Fruit fly (Drosophila melanogaster) whole organism, embryonic: ENCODE results near the gene CG32448.

Source experiments
- Asciz ChIP-seq: fragments of 200-800 bp; sonication (Bioruptor generic); optimal IDR thresholded peaks from 2 replicates; lab custom pipeline; 2017; ENCODE audit warnings: missing biosample characterization, mild to moderate bottlenecking, missing genetic modification characterization, missing genetic modification reagents
- B-H2 ChIP-seq: fragments of 200-800 bp; sonication (Bioruptor generic); optimal IDR thresholded peaks from 2 replicates; lab custom pipeline; 2018; ENCODE audit warnings: missing biosample characterization, mild to moderate bottlenecking, missing genetic modification characterization
- C15 ChIP-seq: fragments of 200-800 bp; sonication (Bioruptor generic); IDR thresholded peaks from 3 replicates; pipeline ENCODE4 v1.3.6; 2022; ENCODE audit warnings: missing biosample characterization, missing genetic modification characterization
- CG10267 ChIP-seq: fragments of 200-800 bp; sonication (Bioruptor generic); optimal IDR thresholded peaks from 2 replicates; lab custom pipeline; 2018; ENCODE audit warnings: missing biosample characterization, mild to moderate bottlenecking, missing genetic modification characterization, moderate library complexity
- CG10366 ChIP-seq: fragments of 200-800 bp; sonication (Bioruptor generic); IDR thresholded peaks from 2 replicates; pipeline ENCODE4 v1.3.6; 2022; ENCODE audit warnings: missing biosample characterization, missing genetic modification characterization
- CG12219 ChIP-seq: fragments of 200-800 bp; sonication (Bioruptor generic); optimal IDR thresholded peaks from 3 replicates; lab custom pipeline; 2018; ENCODE audit warnings: missing biosample characterization, mild to moderate bottlenecking, missing genetic modification characterization
- CG13424 ChIP-seq: fragments of 200-800 bp; sonication (Bioruptor generic); optimal IDR thresholded peaks from 2 replicates; lab custom pipeline; 2019; ENCODE audit warnings: missing biosample characterization, mild to moderate bottlenecking, missing genetic modification characterization, moderate library complexity
- CG14050 ChIP-seq: fragments of 200-800 bp; sonication (Bioruptor generic); IDR thresholded peaks from 3 replicates; pipeline ENCODE4 v1.3.6; 2022; ENCODE audit warnings: missing biosample characterization, missing genetic modification characterization
- CG15011 ChIP-seq: fragments of 200-800 bp; sonication (Bioruptor generic); optimal IDR thresholded peaks from 3 replicates; lab custom pipeline; 2018; ENCODE audit warnings: missing biosample characterization, mild to moderate bottlenecking, missing genetic modification characterization
- CG17328 ChIP-seq: fragments of 200-800 bp; sonication (Bioruptor generic); IDR thresholded peaks from 2 replicates; pipeline ENCODE4 v1.3.6; 2022; ENCODE audit warnings: missing biosample characterization, missing genetic modification characterization
- CG17361 ChIP-seq: fragments of 200-800 bp; sonication (Bioruptor generic); IDR thresholded peaks from 3 replicates; pipeline ENCODE4 v1.3.6; 2022; ENCODE audit warnings: missing biosample characterization, missing genetic modification characterization
- CG17829 ChIP-seq: fragments of 200-800 bp; optimal IDR thresholded peaks from 2 replicates; lab custom pipeline; 2019; ENCODE audit warnings: missing biosample characterization, mild to moderate bottlenecking, missing genetic modification characterization, moderate library complexity
- CG18262 ChIP-seq: fragments of 200-800 bp; optimal IDR thresholded peaks from 3 replicates; lab custom pipeline; 2019; ENCODE audit warnings: missing biosample characterization, mild to moderate bottlenecking, missing genetic modification characterization, moderate library complexity
- CG2202 ChIP-seq: fragments of 200-800 bp; sonication (Bioruptor generic); optimal IDR thresholded peaks from 2 replicates; lab custom pipeline; 2018; ENCODE audit warnings: missing biosample characterization, mild to moderate bottlenecking, missing genetic modification characterization
- CG2678 ChIP-seq: fragments of 200-800 bp; sonication (Bioruptor generic); optimal IDR thresholded peaks from 3 replicates; lab custom pipeline; 2019; ENCODE audit warnings: missing biosample characterization, mild to moderate bottlenecking, missing genetic modification characterization, moderate library complexity
- CG2875 ChIP-seq: fragments of 200-800 bp; sonication (Bioruptor generic); optimal IDR thresholded peaks from 2 replicates; lab custom pipeline; 2017; ENCODE audit warnings: missing biosample characterization, mild to moderate bottlenecking, missing genetic modification characterization, missing genetic modification reagents
- CG30020 ChIP-seq: fragments of 200-800 bp; optimal IDR thresholded peaks from 2 replicates; lab custom pipeline; 2019; ENCODE audit warnings: missing biosample characterization, mild to moderate bottlenecking, missing genetic modification characterization, moderate library complexity
- CG30403 ChIP-seq: fragments of 200-800 bp; sonication (Bioruptor generic); optimal IDR thresholded peaks from 3 replicates; lab custom pipeline; 2016; ENCODE audit warnings: missing biosample characterization, missing genetic modification characterization
- CG33213 ChIP-seq: fragments of 200-800 bp; sonication (Bioruptor generic); optimal IDR thresholded peaks from 3 replicates; lab custom pipeline; 2016; ENCODE audit warnings: missing biosample characterization, missing genetic modification characterization
- CG4328 ChIP-seq: fragments of 200-800 bp; sonication (Bioruptor generic); optimal IDR thresholded peaks from 3 replicates; lab custom pipeline; 2017; ENCODE audit warnings: missing biosample characterization, missing genetic modification reagents, missing genetic modification characterization
- CG6765 ChIP-seq: fragments of 200-800 bp; sonication (Bioruptor generic); optimal IDR thresholded peaks from 3 replicates; lab custom pipeline; 2017; ENCODE audit warnings: missing biosample characterization, mild to moderate bottlenecking, missing genetic modification characterization
- CG6813 ChIP-seq: fragments of 200-800 bp; sonication (Bioruptor generic); optimal IDR thresholded peaks from 2 replicates; lab custom pipeline; 2017; ENCODE audit warnings: missing biosample characterization, missing genetic modification characterization, mild to moderate bottlenecking, moderate library complexity, missing genetic modification reagents
- CG7357 ChIP-seq: fragments of 200-800 bp; sonication (Bioruptor generic); IDR thresholded peaks from 3 replicates; pipeline ENCODE4 v1.3.6; 2022; ENCODE audit warnings: missing biosample characterization, missing genetic modification characterization
- CG8089 ChIP-seq: fragments of 200-800 bp; sonication (Bioruptor generic); optimal IDR thresholded peaks from 3 replicates; lab custom pipeline; 2016; ENCODE audit warnings: missing biosample characterization, missing genetic modification characterization
- CG8281 ChIP-seq: fragments of 200-800 bp; sonication (Bioruptor generic); optimal IDR thresholded peaks from 2 replicates; lab custom pipeline; 2018; ENCODE audit warnings: missing biosample characterization, mild to moderate bottlenecking, missing genetic modification characterization, moderate library complexity
- CG9437 ChIP-seq: fragments of 200-800 bp; sonication (Bioruptor generic); optimal IDR thresholded peaks from 2 replicates; lab custom pipeline; 2018; ENCODE audit warnings: missing biosample characterization, mild to moderate bottlenecking, missing genetic modification characterization
- Deaf1 ChIP-seq: fragments of 200-800 bp; optimal IDR thresholded peaks from 3 replicates; lab custom pipeline; 2019; ENCODE audit warnings: missing biosample characterization, mild to moderate bottlenecking, missing genetic modification characterization, moderate library complexity
- Gug ChIP-seq: fragments of 200-800 bp; sonication (Bioruptor generic); IDR thresholded peaks from 4 replicates; pipeline ENCODE4 v1.3.6; 2022; ENCODE audit warnings: missing biosample characterization, missing genetic modification characterization
- Jarid2 ChIP-seq: fragments of 200-800 bp; sonication (Bioruptor generic); optimal IDR thresholded peaks from 3 replicates; lab custom pipeline; 2017; ENCODE audit warnings: mild to moderate bottlenecking, missing biosample characterization, missing genetic modification reagents, missing genetic modification characterization
- Nf-YB ChIP-seq: fragments of 200-800 bp; sonication (Bioruptor generic); optimal IDR thresholded peaks from 3 replicates; lab custom pipeline; 2019; ENCODE audit warnings: missing biosample characterization, mild to moderate bottlenecking, missing genetic modification characterization, moderate library complexity
- Oli ChIP-seq: fragments of 200-800 bp; sonication (Bioruptor generic); optimal IDR thresholded peaks from 2 replicates; lab custom pipeline; 2018; ENCODE audit warnings: missing biosample characterization, mild to moderate bottlenecking, missing genetic modification characterization, moderate library complexity
- Six4 ChIP-seq: fragments of 200-800 bp; sonication (Bioruptor generic); optimal IDR thresholded peaks from 2 replicates; lab custom pipeline; 2016; ENCODE audit warnings: missing biosample characterization, missing genetic modification characterization
- Xbp1 ChIP-seq: fragments of 200-800 bp; sonication (Bioruptor generic); optimal IDR thresholded peaks from 3 replicates; lab custom pipeline; 2016; ENCODE audit warnings: missing biosample characterization, mild to moderate bottlenecking, missing genetic modification characterization
- croc ChIP-seq: fragments of 200-800 bp; sonication (Bioruptor generic); conservative IDR thresholded peaks from 3 replicates; pipeline ENCODE4 v1.3.6; 2022; ENCODE audit warnings: missing biosample characterization, missing genetic modification characterization
- cwo ChIP-seq: fragments of 200-800 bp; sonication (Bioruptor generic); optimal IDR thresholded peaks from 3 replicates; lab custom pipeline; 2017; ENCODE audit warnings: missing biosample characterization, missing genetic modification characterization, mild to moderate bottlenecking, moderate library complexity, missing genetic modification reagents
- ewg ChIP-seq: fragments of 200-800 bp; sonication (Bioruptor generic); optimal IDR thresholded peaks from 3 replicates; lab custom pipeline; 2017; ENCODE audit warnings: mild to moderate bottlenecking, missing biosample characterization, missing genetic modification reagents, missing genetic modification characterization
- gcm2 ChIP-seq: fragments of 200-800 bp; sonication (Bioruptor generic); optimal IDR thresholded peaks from 2 replicates; lab custom pipeline; 2016; ENCODE audit warnings: missing biosample characterization, missing genetic modification characterization
- gro ChIP-seq: fragments of 200-800 bp; sonication (Bioruptor generic); optimal IDR thresholded peaks from 2 replicates; lab custom pipeline; 2016; ENCODE audit warnings: missing biosample characterization, missing genetic modification characterization
- insv ChIP-seq, 2 experiments: fragments of 200-800 bp; sonication (Bioruptor generic); optimal IDR thresholded peaks; 3 replicates each; lab custom pipeline; 2016 to 2018; ENCODE audit warnings: missing biosample characterization in 2 of 2, missing genetic modification characterization in 2 of 2
- nerfin-1 ChIP-seq: fragments of 200-800 bp; sonication (Bioruptor generic); optimal IDR thresholded peaks from 3 replicates; lab custom pipeline; 2019; ENCODE audit warnings: missing biosample characterization, mild to moderate bottlenecking, missing genetic modification characterization, moderate library complexity
- pan ChIP-seq, 4 experiments: fragments of >200 bp in 3 of 4; fragments of 200-800 bp in 1 of 4; sonication (Bioruptor generic) in 1 of 4; optimal IDR thresholded peaks in 3 of 4; IDR thresholded peaks in 1 of 4; 2 replicates each; pipeline versions ENCODE4 v1.3.6 to Lab custom; 2017 to 2022; ENCODE audit warnings: missing biosample characterization in 2 of 4, missing genetic modification characterization in 2 of 4, mixed read lengths in 1 of 4
- peb ChIP-seq: fragments of 200-800 bp; sonication (Bioruptor generic); IDR thresholded peaks from 2 replicates; pipeline ENCODE4 v1.3.6; 2022; ENCODE audit warnings: missing biosample characterization, missing genetic modification characterization
- pita ChIP-seq: fragments of 200-800 bp; sonication (Bioruptor generic); optimal IDR thresholded peaks from 2 replicates; lab custom pipeline; 2017; ENCODE audit warnings: missing biosample characterization, mild to moderate bottlenecking, missing genetic modification characterization
- prd ChIP-seq, 3 experiments: fragments of >200 bp in 2 of 3; fragments of 200-800 bp in 1 of 3; sonication (Bioruptor generic) in 1 of 3; optimal IDR thresholded peaks in 2 of 3; IDR thresholded peaks in 1 of 3; 2 replicates in 2 of 3; 3 replicates in 1 of 3; pipeline versions ENCODE4 v1.3.6 to Lab custom; 2017 to 2022; ENCODE audit warnings: missing biosample characterization in 1 of 3, missing genetic modification characterization in 1 of 3
- tin ChIP-seq: fragments of 200-800 bp; sonication (Bioruptor generic); optimal IDR thresholded peaks from 3 replicates; lab custom pipeline; 2016; ENCODE audit warnings: missing biosample characterization, missing genetic modification characterization
- trem ChIP-seq: fragments of 200-800 bp; optimal IDR thresholded peaks from 3 replicates; lab custom pipeline; 2019; ENCODE audit warnings: missing biosample characterization, mild to moderate bottlenecking, missing genetic modification characterization, moderate library complexity
- twi ChIP-seq: fragments of 200-800 bp; optimal IDR thresholded peaks from 2 replicates; lab custom pipeline; 2019; ENCODE audit warnings: missing biosample characterization, mild to moderate bottlenecking, missing genetic modification characterization, moderate library complexity
- zen2 ChIP-seq: fragments of 200-800 bp; sonication (Bioruptor generic); IDR thresholded peaks from 3 replicates; pipeline ENCODE4 v1.3.6; 2022; ENCODE audit warnings: missing biosample characterization, missing genetic modification characterization; ENCODE audit not compliant: partially characterized antibody

The CG32448 gene

dm6 chr3L:21808003-21808530 lies 20.2 kb downstream of the CG32448 start (continued):
- TF ChIP-seq Oli (tag; lab: Kevin White, UChicago) (peak; percentile 70), Asciz (peak; percentile 64), croc (peak; percentile 35; the same call in 1 of the 3 replicates), prd (optimal IDR thresholded peaks at IDR 0.05; lab: Kevin White, UChicago) (no peak), prd (GFP tag; IDR thresholded peaks at IDR 0.05; lab: Robert Waterston, UW) (peak; percentile 78), CG6813 (peak; percentile 2), CG7357 (GFP tag; lab: Robert Waterston, UW) (peak; percentile 24; the same call in 1 of the 3 replicates), pita (GFP tag; lab: Kevin White, UChicago) (no peak), Six4 (peak; percentile 66), CG9437 (GFP tag; lab: Kevin White, UChicago) (peak; percentile 46), gcm2 (GFP tag; lab: Kevin White, UChicago) (no peak), CG2202 (tag; lab: Kevin White, UChicago) (peak; percentile 52), CG30403 (GFP tag; lab: Kevin White, UChicago) (peak; percentile 52), CG2678 (tag; lab: Kevin White, UChicago) (no peak), CG18262 (tag; lab: Kevin White, UChicago) (peak; percentile 84), trem (tag; lab: Kevin White, UChicago) (peak; percentile 71), CG2875 (GFP tag; lab: Kevin White, UChicago) (peak; percentile 43), CG14050 (GFP tag; lab: Robert Waterston, UW) (peak; percentile 61), Gug (GFP tag; lab: Robert Waterston, UW) (peak; percentile 35; the same call in 1 of the 4 replicates), insv (GFP tag; optimal IDR thresholded peaks at IDR 0.05; lab: Kevin White, UChicago) (peak in 1 of 2 experiments; percentile 31), CG6765 (GFP tag; lab: Kevin White, UChicago) (peak; percentile 7), CG30020 (tag; lab: Kevin White, UChicago) (no peak), CG8089 (GFP tag; lab: Kevin White, UChicago) (no peak), CG17361 (GFP tag; lab: Robert Waterston, UW) (peak; percentile 82), Deaf1 (tag; lab: Kevin White, UChicago) (peak; percentile 86), twi (tag; lab: Kevin White, UChicago) (peak; percentile 13), CG33213 (GFP tag; lab: Kevin White, UChicago) (no peak), gro (GFP tag; lab: Kevin White, UChicago) (no peak), cwo (GFP tag; lab: Kevin White, UChicago) (no peak), CG4328 (GFP tag; lab: Kevin White, UChicago) (peak; percentile 9), nerfin-1 (tag; lab: Kevin White, UChicago) (no peak), CG10366 (peak; percentile 73), B-H2 (GFP tag; lab: Kevin White, UChicago) (no peak), CG17328 (GFP tag; lab: Robert Waterston, UW) (peak; percentile 72; the same call in 1 of the 2 replicates), peb (GFP tag; lab: Robert Waterston, UW) (0 out of 2 replicates have a peak, but pooled peaks have one; percentile 44), tin (GFP tag; lab: Kevin White, UChicago) (peak; percentile 62), Jarid2 (peak; percentile 56), Xbp1 (GFP tag; lab: Kevin White, UChicago) (peak; percentile 67), zen2 (GFP tag; lab: Robert Waterston, UW) (no peak), pan (optimal IDR thresholded peaks at IDR 0.05; lab: Kevin White, UChicago) (no peak), pan (GFP tag; optimal IDR thresholded peaks at IDR 0.05 in 1 of 2, IDR thresholded peaks at IDR 0.05 in 1 of 2) (peak in 1 of 2 experiments; percentile 69), CG12219 (GFP tag; lab: Kevin White, UChicago) (peak; percentile 5), C15 (GFP tag; lab: Robert Waterston, UW) (no peak), CG17829 (tag; lab: Kevin White, UChicago) (peak; percentile 80), CG15011 (no peak), Nf-YB (GFP tag; lab: Kevin White, UChicago) (peak; percentile 99), ewg (GFP tag; lab: Kevin White, UChicago) (peak; percentile 28), CG13424 (tag; lab: Kevin White, UChicago) (peak; percentile 77), CG10267 (peak; percentile 73), CG8281 (tag; lab: Kevin White, UChicago) (peak; percentile 30)
